Fruit fly (Drosophila melanogaster) whole organism, embryonic: ENCODE data around the gene Sld5.

Experiments used
- Asciz ChIP-seq: fragments of 200-800 bp; sonication (Bioruptor generic); optimal IDR thresholded peaks from 2 replicates; lab custom pipeline; 2017; ENCODE audit warnings: missing biosample characterization, mild to moderate bottlenecking, missing genetic modification characterization, missing genetic modification reagents
- Bteb2 ChIP-seq: fragments of 200-800 bp; sonication (Bioruptor generic); optimal IDR thresholded peaks from 2 replicates; lab custom pipeline; 2016; ENCODE audit warnings: missing biosample characterization, missing genetic modification characterization
- CG11398 ChIP-seq: fragments of 200-800 bp; sonication (Bioruptor generic); optimal IDR thresholded peaks from 2 replicates; lab custom pipeline; 2016; ENCODE audit warnings: missing biosample characterization, missing genetic modification characterization
- CG11696 ChIP-seq: fragments of 200-800 bp; sonication (Bioruptor generic); IDR thresholded peaks from 2 replicates; pipeline ENCODE4 v1.3.6; 2022; ENCODE audit warnings: missing biosample characterization, missing genetic modification characterization
- CG12299 ChIP-seq: fragments of 200-800 bp; sonication (Bioruptor generic); optimal IDR thresholded peaks from 2 replicates; lab custom pipeline; 2018; ENCODE audit warnings: missing biosample characterization, mild to moderate bottlenecking, missing genetic modification characterization
- CG1233 ChIP-seq: fragments of 200-800 bp; sonication (Bioruptor generic); optimal IDR thresholded peaks from 4 replicates; lab custom pipeline; 2018; ENCODE audit warnings: missing biosample characterization, mild to moderate bottlenecking, missing genetic modification characterization
- CG13123 ChIP-seq: fragments of 200-800 bp; sonication (Bioruptor generic); optimal IDR thresholded peaks from 2 replicates; lab custom pipeline; 2016; ENCODE audit warnings: missing biosample characterization, missing genetic modification characterization
- CG15073 ChIP-seq: fragments of 200-800 bp; sonication (Bioruptor generic); optimal IDR thresholded peaks from 2 replicates; lab custom pipeline; 2016; ENCODE audit warnings: missing biosample characterization, missing genetic modification characterization
- CG15696 ChIP-seq: fragments of 200-800 bp; sonication (Bioruptor generic); optimal IDR thresholded peaks from 2 replicates; lab custom pipeline; 2019; ENCODE audit warnings: missing biosample characterization, mild to moderate bottlenecking, missing genetic modification characterization, moderate library complexity
- CG17186 ChIP-seq: fragments of 200-800 bp; sonication (Bioruptor generic); optimal IDR thresholded peaks from 3 replicates; lab custom pipeline; 2017; ENCODE audit warnings: missing biosample characterization, missing genetic modification reagents, missing genetic modification characterization
- CG17385 ChIP-seq: fragments of 200-800 bp; sonication (Bioruptor generic); optimal IDR thresholded peaks from 3 replicates; lab custom pipeline; 2018; ENCODE audit warnings: missing biosample characterization, mild to moderate bottlenecking, missing genetic modification characterization
- CG17568 ChIP-seq: fragments of 200-800 bp; sonication (Bioruptor generic); optimal IDR thresholded peaks from 2 replicates; lab custom pipeline; 2018; ENCODE audit warnings: missing biosample characterization, mild to moderate bottlenecking, missing genetic modification characterization, moderate library complexity
- CG18476 ChIP-seq: fragments of 200-800 bp; sonication (Bioruptor generic); optimal IDR thresholded peaks from 2 replicates; lab custom pipeline; 2016; ENCODE audit warnings: missing biosample characterization, mild to moderate bottlenecking, missing genetic modification characterization
- CG2129 ChIP-seq: fragments of 200-800 bp; sonication (Bioruptor generic); IDR thresholded peaks from 2 replicates; pipeline ENCODE4 v1.3.6; 2022; ENCODE audit warnings: missing biosample characterization, missing genetic modification characterization; ENCODE audit not compliant: partially characterized antibody
- CG30403 ChIP-seq: fragments of 200-800 bp; sonication (Bioruptor generic); optimal IDR thresholded peaks from 3 replicates; lab custom pipeline; 2016; ENCODE audit warnings: missing biosample characterization, missing genetic modification characterization
- CG31441 ChIP-seq: fragments of 200-800 bp; sonication (Bioruptor generic); IDR thresholded peaks from 2 replicates; pipeline ENCODE4 v1.3.6; 2022; ENCODE audit warnings: missing biosample characterization, missing genetic modification characterization
- CG3726 ChIP-seq: fragments of 200-800 bp; sonication (Bioruptor generic); IDR thresholded peaks from 3 replicates; pipeline ENCODE4, ENCODE4 v1.3.6; 2022; ENCODE audit warnings: missing biosample characterization, missing genetic modification characterization
- CG4707 ChIP-seq: fragments of 200-800 bp; sonication (Bioruptor generic); optimal IDR thresholded peaks from 2 replicates; lab custom pipeline; 2018; ENCODE audit warnings: missing biosample characterization, mild to moderate bottlenecking, missing genetic modification characterization, moderate library complexity
- CG5245 ChIP-seq: fragments of 200-800 bp; sonication (Bioruptor generic); optimal IDR thresholded peaks from 3 replicates; lab custom pipeline; 2016; ENCODE audit warnings: missing biosample characterization, missing genetic modification characterization
- CG6854 ChIP-seq: fragments of 200-800 bp; sonication (Bioruptor generic); optimal IDR thresholded peaks from 3 replicates; lab custom pipeline; 2017; ENCODE audit warnings: missing biosample characterization, mild to moderate bottlenecking, missing genetic modification characterization
- CG7786 ChIP-seq: fragments of 200-800 bp; sonication (Bioruptor generic); optimal IDR thresholded peaks from 2 replicates; lab custom pipeline; 2016; ENCODE audit warnings: missing biosample characterization, missing genetic modification characterization
- CG8478 ChIP-seq: fragments of >200 bp; optimal IDR thresholded peaks from 2 replicates; lab custom pipeline; 2018
- CG9437 ChIP-seq: fragments of 200-800 bp; sonication (Bioruptor generic); optimal IDR thresholded peaks from 2 replicates; lab custom pipeline; 2018; ENCODE audit warnings: missing biosample characterization, mild to moderate bottlenecking, missing genetic modification characterization
- Dll ChIP-seq: fragments of 200-800 bp; sonication (Bioruptor generic); IDR thresholded peaks from 4 replicates; pipeline ENCODE4 v1.3.6; 2022; ENCODE audit warnings: missing biosample characterization, missing genetic modification characterization; ENCODE audit not compliant: partially characterized antibody
- Dref ChIP-seq: fragments of 200-800 bp; sonication (Bioruptor generic); IDR thresholded peaks from 2 replicates; pipeline ENCODE4 v1.3.6; 2022; ENCODE audit warnings: missing biosample characterization, missing genetic modification characterization
- Fer2 ChIP-seq: fragments of 200-800 bp; sonication (Bioruptor generic); optimal IDR thresholded peaks from 2 replicates; lab custom pipeline; 2018; ENCODE audit warnings: missing biosample characterization, mild to moderate bottlenecking, missing genetic modification characterization, moderate library complexity
- Fer3 ChIP-seq: fragments of 200-800 bp; sonication (Bioruptor generic); optimal IDR thresholded peaks from 2 replicates; lab custom pipeline; 2018; ENCODE audit warnings: missing biosample characterization, mild to moderate bottlenecking, missing genetic modification characterization, moderate library complexity
- H15 ChIP-seq: fragments of 200-800 bp; sonication (Bioruptor generic); IDR thresholded peaks from 3 replicates; pipeline ENCODE4 v1.3.6; 2022; ENCODE audit warnings: missing biosample characterization, missing genetic modification characterization
- Hr78 ChIP-seq, 2 experiments: fragments of 200-800 bp in 1 of 2; fragments of >200 bp in 1 of 2; sonication (Bioruptor generic) in 1 of 2; optimal IDR thresholded peaks; 2 replicates each; lab custom pipeline; 2017 to 2019; ENCODE audit warnings: missing biosample characterization in 2 of 2, missing genetic modification characterization in 2 of 2, mild to moderate bottlenecking in 1 of 2, moderate library complexity in 1 of 2
- NfI ChIP-seq: fragments of 200-800 bp; sonication (Bioruptor generic); optimal IDR thresholded peaks from 3 replicates; lab custom pipeline; 2018; ENCODE audit warnings: missing biosample characterization, mild to moderate bottlenecking, missing genetic modification characterization, moderate library complexity
- Optix ChIP-seq: fragments of 200-800 bp; sonication (Bioruptor generic); IDR thresholded peaks from 3 replicates; pipeline ENCODE4 v1.3.6; 2022; ENCODE audit warnings: missing biosample characterization, missing genetic modification characterization
- al ChIP-seq: fragments of 200-800 bp; sonication (Bioruptor generic); IDR thresholded peaks from 2 replicates; pipeline ENCODE4 v1.3.6; 2022; ENCODE audit warnings: missing biosample characterization, missing genetic modification characterization
- ash1 ChIP-seq: fragments of 200-800 bp; sonication (Bioruptor generic); optimal IDR thresholded peaks from 2 replicates; lab custom pipeline; 2018; ENCODE audit warnings: missing biosample characterization, mild to moderate bottlenecking, missing genetic modification characterization
- bsh ChIP-seq, 2 experiments: fragments of 200-800 bp; sonication (Bioruptor generic); optimal IDR thresholded peaks; 2 replicates each; lab custom pipeline; 2017 to 2018; ENCODE audit warnings: mild to moderate bottlenecking in 2 of 2, missing biosample characterization in 2 of 2, missing genetic modification characterization in 2 of 2, moderate library complexity in 1 of 2
- crc ChIP-seq: fragments of 200-800 bp; sonication (Bioruptor generic); optimal IDR thresholded peaks from 2 replicates; lab custom pipeline; 2016; ENCODE audit warnings: missing biosample characterization, missing genetic modification characterization
- crol ChIP-seq: fragments of 200-800 bp; sonication (Bioruptor generic); IDR thresholded peaks from 2 replicates; pipeline ENCODE4 v1.3.6; 2022; ENCODE audit warnings: missing biosample characterization, missing genetic modification characterization
- dysf ChIP-seq: fragments of 200-800 bp; sonication (Bioruptor generic); IDR thresholded peaks from 3 replicates; pipeline ENCODE4 v1.3.6; 2022; ENCODE audit warnings: missing biosample characterization, missing genetic modification characterization
- eve ChIP-seq, 2 experiments: fragments of >200 bp; optimal IDR thresholded peaks; 2 replicates each; lab custom pipeline; 2017; ENCODE audit warnings: missing biosample characterization in 2 of 2, missing genetic modification characterization in 2 of 2
- jumu ChIP-seq: fragments of 200-800 bp; sonication (Bioruptor generic); optimal IDR thresholded peaks from 3 replicates; lab custom pipeline; 2016; ENCODE audit warnings: missing biosample characterization, missing genetic modification characterization
- kay ChIP-seq: fragments of 200-800 bp; sonication (Bioruptor generic); optimal IDR thresholded peaks from 2 replicates; lab custom pipeline; 2016; ENCODE audit warnings: missing biosample characterization, missing genetic modification characterization
- ken ChIP-seq: fragments of 200-800 bp; sonication (Bioruptor generic); IDR thresholded peaks from 3 replicates; pipeline ENCODE4 v1.3.6; 2022; ENCODE audit warnings: missing biosample characterization, missing genetic modification characterization
- knrl ChIP-seq: fragments of 200-800 bp; sonication (Bioruptor generic); IDR thresholded peaks from 3 replicates; pipeline ENCODE4 v1.3.6; 2022; ENCODE audit warnings: missing biosample characterization, missing genetic modification characterization; ENCODE audit not compliant: partially characterized antibody
- mld ChIP-seq: fragments of 200-800 bp; sonication (Bioruptor generic); IDR thresholded peaks from 3 replicates; pipeline ENCODE4 v1.3.6; 2022; ENCODE audit warnings: missing biosample characterization, missing genetic modification characterization; ENCODE audit not compliant: partially characterized antibody
- p53 ChIP-seq: fragments of 200-800 bp; sonication (Bioruptor generic); optimal IDR thresholded peaks from 2 replicates; lab custom pipeline; 2016; ENCODE audit warnings: missing biosample characterization, missing genetic modification characterization
- pita ChIP-seq: fragments of 200-800 bp; sonication (Bioruptor generic); optimal IDR thresholded peaks from 2 replicates; lab custom pipeline; 2017; ENCODE audit warnings: missing biosample characterization, mild to moderate bottlenecking, missing genetic modification characterization
- pzg ChIP-seq: fragments of 200-800 bp; sonication (Bioruptor generic); optimal IDR thresholded peaks from 3 replicates; lab custom pipeline; 2018; ENCODE audit warnings: missing biosample characterization, mild to moderate bottlenecking, missing genetic modification characterization, moderate library complexity
- sens-2 ChIP-seq: fragments of 200-800 bp; sonication (Bioruptor generic); IDR thresholded peaks from 2 replicates; pipeline ENCODE4 v1.3.6; 2022; ENCODE audit warnings: missing biosample characterization, missing genetic modification characterization
- sim ChIP-seq: fragments of 200-800 bp; sonication (Bioruptor generic); IDR thresholded peaks from 2 replicates; pipeline ENCODE4 v1.3.6; 2022; ENCODE audit warnings: missing biosample characterization, missing genetic modification characterization
- sob ChIP-seq: fragments of 200-800 bp; sonication (Bioruptor generic); IDR thresholded peaks from 2 replicates; pipeline ENCODE4 v1.3.6; 2022; ENCODE audit warnings: missing biosample characterization, missing genetic modification characterization
- tna ChIP-seq: fragments of 200-800 bp; sonication (Bioruptor generic); IDR thresholded peaks from 2 replicates; pipeline ENCODE4 v1.3.6; 2022; ENCODE audit warnings: missing biosample characterization, missing genetic modification characterization; ENCODE audit not compliant: partially characterized antibody

Gene Sld5

dm6 chr3R:26081380-26081991 is 25.1 kb upstream of the Sld5 start (continued):
- peak; percentile 50 for TF ChIP-seq Asciz
- TF ChIP-seq Hr78 (GFP tag; optimal IDR thresholded peaks at IDR 0.05; lab: Kevin White, UChicago): peak in 1 of 2 experiments; percentile 16
- TF ChIP-seq CG17568 (GFP tag; lab: Kevin White, UChicago): peak; percentile 30
- TF ChIP-seq Fer3 (tag; lab: Kevin White, UChicago): peak; percentile 35
- no peak for TF ChIP-seq CG4707 (GFP tag; lab: Kevin White, UChicago)
- no peak for TF ChIP-seq CG7786 (GFP tag; lab: Kevin White, UChicago)
- no peak for TF ChIP-seq CG8478 (lab: Kevin White, UChicago)
- TF ChIP-seq sim: 0 out of 2 replicates have a peak, but pooled peaks have one; percentile 7
- no peak for TF ChIP-seq eve (GFP tag; optimal IDR thresholded peaks at IDR 0.05; lab: Kevin White, UChicago)
- TF ChIP-seq CG13123 (GFP tag; lab: Kevin White, UChicago): no peak
- no peak for TF ChIP-seq ash1 (GFP tag; lab: Kevin White, UChicago)
- no peak for TF ChIP-seq knrl (GFP tag; lab: Robert Waterston, UW)
- no peak for TF ChIP-seq CG18476 (GFP tag; lab: Kevin White, UChicago)
- TF ChIP-seq sob (GFP tag; lab: Robert Waterston, UW): peak; percentile 36; the same call in 1 of the 2 replicates
- no peak for TF ChIP-seq mld (GFP tag; lab: Robert Waterston, UW)
- TF ChIP-seq CG17186 (GFP tag; lab: Kevin White, UChicago): no peak
- TF ChIP-seq CG9437 (GFP tag; lab: Kevin White, UChicago): no peak
- TF ChIP-seq ken (GFP tag; lab: Robert Waterston, UW): no peak
- TF ChIP-seq CG5245: peak; percentile 33
- TF ChIP-seq crol (GFP tag; lab: Robert Waterston, UW): peak; percentile 33; the same call in 1 of the 2 replicates
- no peak for TF ChIP-seq Dref
- TF ChIP-seq CG30403 (GFP tag; lab: Kevin White, UChicago): peak; percentile 50
- TF ChIP-seq dysf (GFP tag; lab: Robert Waterston, UW): peak; percentile 78
- no peak for TF ChIP-seq crc (GFP tag; lab: Kevin White, UChicago)
- peak; percentile 29; the same call in 1 of the 3 replicates for TF ChIP-seq H15 (GFP tag; lab: Robert Waterston, UW)
- no peak for TF ChIP-seq Fer2 (tag; lab: Kevin White, UChicago)
- TF ChIP-seq CG15696 (tag; lab: Kevin White, UChicago): peak; percentile 42
- TF ChIP-seq bsh (GFP tag; optimal IDR thresholded peaks at IDR 0.05; lab: Kevin White, UChicago): peak; percentile 31 to 84
- no peak for TF ChIP-seq Bteb2 (GFP tag; lab: Kevin White, UChicago)
- TF ChIP-seq tna (GFP tag; lab: Robert Waterston, UW): no peak
- TF ChIP-seq pzg: no peak
- TF ChIP-seq jumu: no peak
- TF ChIP-seq CG6854 (GFP tag; lab: Kevin White, UChicago): no peak
- no peak for TF ChIP-seq CG11398
- peak; percentile 53 for TF ChIP-seq kay (GFP tag; lab: Kevin White, UChicago)
- no peak for TF ChIP-seq CG3726 (GFP tag; lab: Robert Waterston, UW)
- peak; percentile 28 for TF ChIP-seq NfI (GFP tag; lab: Kevin White, UChicago)
- TF ChIP-seq CG15073 (GFP tag; lab: Kevin White, UChicago): no peak
- no peak for TF ChIP-seq CG2129 (GFP tag; lab: Robert Waterston, UW)
- TF ChIP-seq Optix: no peak
- no peak for TF ChIP-seq p53 (GFP tag; lab: Kevin White, UChicago)
- no peak for TF ChIP-seq al (GFP tag; lab: Robert Waterston, UW)
- no peak for TF ChIP-seq CG11696 (GFP tag; lab: Robert Waterston, UW)
- peak; percentile 47 for TF ChIP-seq CG17385 (GFP tag; lab: Kevin White, UChicago)
- no peak for TF ChIP-seq Dll (GFP tag; lab: Robert Waterston, UW)
- no peak; the same call in 1 of the 2 replicates for TF ChIP-seq sens-2 (GFP tag; lab: Robert Waterston, UW)
- TF ChIP-seq CG12299: no peak
- no peak for TF ChIP-seq pita (GFP tag; lab: Kevin White, UChicago)
- peak; percentile 77 for TF ChIP-seq CG31441 (GFP tag; lab: Robert Waterston, UW)
- TF ChIP-seq CG1233 (GFP tag; lab: Kevin White, UChicago): no peak
